Fruit fly (Drosophila melanogaster) whole organism, prepupa: Measurements from ENCODE around the gene CG10631.

Source experiments
- Blimp-1 ChIP-seq: fragments of 200-800 bp; sonication (Bioruptor generic); optimal IDR thresholded peaks from 3 replicates; lab custom pipeline; 2017; ENCODE audit warnings: missing biosample characterization, missing genetic modification characterization, mild to moderate bottlenecking, moderate library complexity, missing genetic modification reagents
- CG10631 ChIP-seq: fragments of 200-800 bp; sonication (Bioruptor generic); optimal IDR thresholded peaks from 2 replicates; lab custom pipeline; 2016; ENCODE audit warnings: missing biosample characterization, missing genetic modification characterization
- CG10669 ChIP-seq: fragments of 200-800 bp; sonication (Bioruptor generic); optimal IDR thresholded peaks from 3 replicates; lab custom pipeline; 2018; ENCODE audit warnings: missing biosample characterization, mild to moderate bottlenecking, missing genetic modification characterization, moderate library complexity
- CG11294 ChIP-seq: fragments of 200-800 bp; sonication (Bioruptor generic); IDR thresholded peaks from 2 replicates; pipeline ENCODE4 v1.3.6; 2022; ENCODE audit warnings: missing biosample characterization, missing genetic modification characterization
- CG11762 ChIP-seq: fragments of 200-800 bp; sonication (Bioruptor generic); optimal IDR thresholded peaks from 3 replicates; lab custom pipeline; 2016; ENCODE audit warnings: missing biosample characterization, missing genetic modification characterization; ENCODE audit not compliant: insufficient read depth
- CG1621 ChIP-seq: fragments of 200-800 bp; sonication (Bioruptor generic); optimal IDR thresholded peaks from 3 replicates; lab custom pipeline; 2018; ENCODE audit warnings: missing biosample characterization, mild to moderate bottlenecking, missing genetic modification characterization
- CG3032 ChIP-seq: fragments of 200-800 bp; optimal IDR thresholded peaks from 2 replicates; lab custom pipeline; 2019; ENCODE audit warnings: missing biosample characterization, mild to moderate bottlenecking, missing genetic modification characterization, moderate library complexity
- CG31627 ChIP-seq: fragments of 200-800 bp; sonication (Bioruptor generic); optimal IDR thresholded peaks from 3 replicates; lab custom pipeline; 2016; ENCODE audit warnings: missing biosample characterization, missing genetic modification characterization
- CG32006 ChIP-seq: fragments of 200-800 bp; sonication (Bioruptor generic); optimal IDR thresholded peaks from 3 replicates; lab custom pipeline; 2017; ENCODE audit warnings: missing biosample characterization, mild to moderate bottlenecking, missing genetic modification characterization
- CG3919 ChIP-seq: fragments of 200-800 bp; sonication (Bioruptor generic); optimal IDR thresholded peaks from 3 replicates; lab custom pipeline; 2016; ENCODE audit warnings: missing biosample characterization, missing genetic modification characterization
- CG4318 ChIP-seq: fragments of 200-800 bp; sonication (Bioruptor generic); optimal IDR thresholded peaks from 3 replicates; lab custom pipeline; 2017; ENCODE audit warnings: missing biosample characterization, mild to moderate bottlenecking, missing genetic modification characterization
- CG6163 ChIP-seq: fragments of 200-800 bp; sonication (Bioruptor generic); IDR thresholded peaks from 3 replicates; pipeline ENCODE4 v1.3.6; 2022; ENCODE audit warnings: missing biosample characterization, missing genetic modification characterization
- CG6276 ChIP-seq: fragments of 200-800 bp; sonication (Bioruptor generic); optimal IDR thresholded peaks from 2 replicates; lab custom pipeline; 2017; ENCODE audit warnings: missing biosample characterization, mild to moderate bottlenecking, missing genetic modification characterization
- CG6808 ChIP-seq: fragments of 200-800 bp; sonication (Bioruptor generic); optimal IDR thresholded peaks from 3 replicates; lab custom pipeline; 2017; ENCODE audit warnings: missing biosample characterization, missing genetic modification characterization, mild to moderate bottlenecking, moderate library complexity, missing genetic modification reagents
- CG7368 ChIP-seq: fragments of 200-800 bp; sonication (Bioruptor generic); optimal IDR thresholded peaks from 3 replicates; lab custom pipeline; 2016; ENCODE audit warnings: missing biosample characterization, missing genetic modification characterization
- CG8119 ChIP-seq: fragments of 200-800 bp; sonication (Bioruptor generic); IDR thresholded peaks from 3 replicates; pipeline ENCODE4 v1.3.6; 2022; ENCODE audit warnings: missing biosample characterization, missing genetic modification characterization
- CG8632 ChIP-seq: fragments of 200-800 bp; sonication (Bioruptor generic); optimal IDR thresholded peaks from 3 replicates; lab custom pipeline; 2016; ENCODE audit warnings: missing biosample characterization, missing genetic modification characterization
- Eip75B ChIP-seq: fragments of 200-800 bp; sonication (Bioruptor generic); optimal IDR thresholded peaks from 3 replicates; lab custom pipeline; 2016; ENCODE audit warnings: missing biosample characterization, missing genetic modification characterization
- Eip93F ChIP-seq: fragments of 200-800 bp; sonication (Bioruptor generic); optimal IDR thresholded peaks from 2 replicates; lab custom pipeline; 2016; ENCODE audit warnings: missing biosample characterization, mild to moderate bottlenecking, missing genetic modification characterization
- Ets21C ChIP-seq: fragments of 200-800 bp; sonication (Bioruptor generic); optimal IDR thresholded peaks from 3 replicates; lab custom pipeline; 2016; ENCODE audit warnings: missing biosample characterization, missing genetic modification characterization
- Gug ChIP-seq: fragments of 200-800 bp; sonication (Bioruptor generic); IDR thresholded peaks from 2 replicates; pipeline ENCODE4 v1.3.6; 2022; ENCODE audit warnings: missing biosample characterization, missing genetic modification characterization
- Hr38 ChIP-seq: sonication (Bioruptor generic); optimal IDR thresholded peaks from 2 replicates; lab custom pipeline; 2016; ENCODE audit warnings: missing biosample characterization, missing genetic modification characterization
- Hr39 ChIP-seq: fragments of 200-800 bp; sonication (Bioruptor generic); optimal IDR thresholded peaks from 2 replicates; lab custom pipeline; 2016; ENCODE audit warnings: missing biosample characterization, missing genetic modification characterization
- Hr4 ChIP-seq: fragments of 200-800 bp; sonication (Bioruptor generic); optimal IDR thresholded peaks from 3 replicates; lab custom pipeline; 2016; ENCODE audit warnings: missing biosample characterization, missing genetic modification characterization
- Met ChIP-seq: fragments of 200-800 bp; sonication (Bioruptor generic); optimal IDR thresholded peaks from 3 replicates; lab custom pipeline; 2016; ENCODE audit warnings: missing biosample characterization, missing genetic modification characterization
- OdsH ChIP-seq: fragments of 200-800 bp; sonication (Bioruptor generic); optimal IDR thresholded peaks from 3 replicates; lab custom pipeline; 2016; ENCODE audit warnings: missing biosample characterization, missing genetic modification characterization
- Smox ChIP-seq: fragments of 200-800 bp; sonication (Bioruptor generic); optimal IDR thresholded peaks from 3 replicates; lab custom pipeline; 2016; ENCODE audit warnings: missing biosample characterization, missing genetic modification characterization
- Sox102F ChIP-seq: fragments of 200-800 bp; sonication (Bioruptor generic); optimal IDR thresholded peaks from 2 replicates; lab custom pipeline; 2016; ENCODE audit warnings: missing biosample characterization, mild to moderate bottlenecking, missing genetic modification characterization
- Sox15 ChIP-seq: fragments of 200-800 bp; sonication (Bioruptor generic); optimal IDR thresholded peaks from 3 replicates; lab custom pipeline; 2016; ENCODE audit warnings: missing biosample characterization, missing genetic modification characterization
- acj6 ChIP-seq: fragments of 200-800 bp; sonication (Bioruptor generic); optimal IDR thresholded peaks from 3 replicates; lab custom pipeline; 2016; ENCODE audit warnings: missing biosample characterization, missing genetic modification characterization
- cyc ChIP-seq: fragments of 200-800 bp; sonication (Bioruptor generic); optimal IDR thresholded peaks from 3 replicates; lab custom pipeline; 2016; ENCODE audit warnings: missing biosample characterization, missing genetic modification characterization
- dsx ChIP-seq: fragments of 200-800 bp; optimal IDR thresholded peaks from 3 replicates; lab custom pipeline; 2019; ENCODE audit warnings: missing biosample characterization, mild to moderate bottlenecking, missing genetic modification characterization, moderate library complexity; ENCODE audit not compliant: poor library complexity, severe bottlenecking
- eg ChIP-seq: fragments of 200-800 bp; sonication (Bioruptor generic); IDR thresholded peaks from 3 replicates; pipeline ENCODE4 v1.3.6; 2022; ENCODE audit warnings: missing biosample characterization, missing genetic modification characterization
- esn ChIP-seq: fragments of 200-800 bp; sonication (Bioruptor generic); optimal IDR thresholded peaks from 2 replicates; lab custom pipeline; 2016; ENCODE audit warnings: missing biosample characterization, mild to moderate bottlenecking, missing genetic modification characterization, moderate library complexity
- fd59A ChIP-seq: fragments of 200-800 bp; sonication (Bioruptor generic); optimal IDR thresholded peaks from 2 replicates; lab custom pipeline; 2017; ENCODE audit warnings: missing biosample characterization, mild to moderate bottlenecking, missing genetic modification characterization, missing genetic modification reagents
- fd85E ChIP-seq: fragments of 200-800 bp; sonication (Bioruptor generic); optimal IDR thresholded peaks from 3 replicates; lab custom pipeline; 2016; ENCODE audit warnings: missing biosample characterization, missing genetic modification characterization
- net ChIP-seq: fragments of 200-800 bp; sonication (Bioruptor generic); optimal IDR thresholded peaks from 3 replicates; lab custom pipeline; 2016; ENCODE audit warnings: missing biosample characterization, missing genetic modification characterization
- pdm3 ChIP-seq: fragments of 200-800 bp; sonication (Bioruptor generic); optimal IDR thresholded peaks from 3 replicates; lab custom pipeline; 2016; ENCODE audit warnings: missing biosample characterization, missing genetic modification characterization
- ss ChIP-seq, 2 experiments: fragments of 200-800 bp; sonication (Bioruptor generic); optimal IDR thresholded peaks; 2 replicates in 1 of 2; 3 replicates in 1 of 2; lab custom pipeline; 2017 to 2018; ENCODE audit warnings: mild to moderate bottlenecking in 2 of 2, missing biosample characterization in 2 of 2, missing genetic modification characterization in 2 of 2, moderate library complexity in 1 of 2
- topi ChIP-seq: fragments of 200-800 bp; sonication (Bioruptor generic); optimal IDR thresholded peaks from 3 replicates; lab custom pipeline; 2016; ENCODE audit warnings: missing biosample characterization, missing genetic modification characterization

CG10631 gene

dm6 chr2L:19758511-19759128, 1.9 kb upstream of the CG10631 start, which contains the start of the genes CG10628 and Dus3 (continued):
- TF ChIP-seq Sox102F (GFP tag; lab: Kevin White, UChicago) (peak; percentile 76), Hr4 (GFP tag; lab: Kevin White, UChicago) (peak; percentile 92), topi (GFP tag; lab: Kevin White, UChicago) (peak; percentile 87), fd59A (GFP tag; lab: Kevin White, UChicago) (peak; percentile 69), Ets21C (GFP tag; lab: Kevin White, UChicago) (no peak), CG6276 (GFP tag; lab: Kevin White, UChicago) (peak; percentile 58), Eip93F (peak; percentile 62), CG4318 (GFP tag; lab: Kevin White, UChicago) (no peak), CG8119 (peak; percentile 80), pdm3 (no peak), CG11762 (GFP tag; lab: Kevin White, UChicago) (peak; percentile 76), CG10669 (GFP tag; lab: Kevin White, UChicago) (peak; percentile 83), Sox15 (GFP tag; lab: Kevin White, UChicago) (peak; percentile 80), CG11294 (GFP tag; lab: Robert Waterston, UW) (peak; percentile 82), eg (GFP tag; lab: Robert Waterston, UW) (peak; percentile 93), net (GFP tag; lab: Kevin White, UChicago) (peak; percentile 85), CG32006 (GFP tag; lab: Kevin White, UChicago) (peak; percentile 88), acj6 (peak; percentile 88), CG7368 (GFP tag; lab: Kevin White, UChicago) (peak; percentile 81), Smox (peak; percentile 83)

dm6 chr2L:19756040-19756439, 664 bp downstream of the CG10631 start:
- TF ChIP-seq CG31627 (GFP tag; lab: Kevin White, UChicago) (no peak), CG10631 (GFP tag; lab: Kevin White, UChicago) (no peak), CG6163 (GFP tag; lab: Robert Waterston, UW) (no peak), acj6 (no peak), Gug (GFP tag; lab: Robert Waterston, UW) (no peak), CG6808 (GFP tag; lab: Kevin White, UChicago) (no peak), net (GFP tag; lab: Kevin White, UChicago) (no peak), CG3919 (GFP tag; lab: Kevin White, UChicago) (no peak), CG1621 (tag; lab: Kevin White, UChicago) (no peak), Eip93F (no peak), Blimp-1 (GFP tag; lab: Kevin White, UChicago) (no peak), Hr38 (GFP tag; lab: Kevin White, UChicago) (no peak), CG10669 (GFP tag; lab: Kevin White, UChicago) (no peak), esn (GFP tag; lab: Kevin White, UChicago) (no peak), CG8119 (no peak), Eip75B (no peak)

dm6 chr2L:19755015-19755414, 1.7 kb downstream of the CG10631 start:
- no peak for TF ChIP-seq Sox15 (GFP tag; lab: Kevin White, UChicago)
- TF ChIP-seq Blimp-1 (GFP tag; lab: Kevin White, UChicago): no peak
- TF ChIP-seq CG11294 (GFP tag; lab: Robert Waterston, UW): no peak

- no peak for TF ChIP-seq fd85E
- no peak for TF ChIP-seq CG8632
- no peak for TF ChIP-seq Sox15 (GFP tag; lab: Kevin White, UChicago)
- TF ChIP-seq Met (GFP tag; lab: Kevin White, UChicago): no peak
- no peak for TF ChIP-seq CG4318 (GFP tag; lab: Kevin White, UChicago)
- TF ChIP-seq pdm3: no peak
- TF ChIP-seq Eip93F: no peak
- no peak for TF ChIP-seq OdsH (GFP tag; lab: Kevin White, UChicago)
- TF ChIP-seq ss (GFP tag; optimal IDR thresholded peaks at IDR 0.05; lab: Kevin White, UChicago): no peak
- TF ChIP-seq CG3032 (tag; lab: Kevin White, UChicago): no peak
- TF ChIP-seq Hr39: no peak
- TF ChIP-seq dsx (GFP tag; lab: Kevin White, UChicago): no peak
- no peak for TF ChIP-seq cyc
- no peak for TF ChIP-seq CG3919 (GFP tag; lab: Kevin White, UChicago)
Measured at dm6 chr2L:19750571-19750970, 6.1 kb downstream of the CG10631 start.
